Fruit fly (Drosophila melanogaster): ENCODE data around the gene sun.

DNA sequence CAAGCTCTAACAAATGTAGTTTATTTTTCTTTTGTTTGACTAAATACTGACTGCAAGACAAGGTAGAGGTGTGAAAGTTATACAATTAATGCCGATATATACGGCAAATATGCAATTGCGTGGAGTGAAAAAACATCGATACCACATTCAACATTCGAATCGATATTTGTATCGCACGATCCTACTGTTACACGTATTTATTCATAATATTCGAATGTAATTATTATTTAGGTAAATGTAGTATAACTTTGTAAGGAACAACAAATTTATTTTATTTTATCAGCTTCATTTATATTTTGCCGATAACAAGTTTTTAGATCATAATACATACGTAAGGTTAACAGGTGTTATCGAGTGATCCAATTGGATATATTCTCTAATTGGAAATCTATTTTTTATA lies 13.7 kb downstream of the sun start, which contains the start of gene Chc:
- TF ChIP-seq pan (optimal IDR thresholded peaks at IDR 0.05) (no peak), psq (GFP tag; optimal IDR thresholded peaks at IDR 0.05) (no peak), lola (GFP tag; optimal IDR thresholded peaks at IDR 0.05) (no peak), Dif (GFP tag; optimal IDR thresholded peaks at IDR 0.05; ENCODE audit: partially characterized antibody) (no peak), fru (GFP tag; optimal IDR thresholded peaks at IDR 0.05) (no peak), h (GFP tag; optimal IDR thresholded peaks at IDR 0.05) (peak; percentile 9), Abd-B (GFP tag; optimal IDR thresholded peaks at IDR 0.05) (no peak), OdsH (GFP tag; optimal IDR thresholded peaks at IDR 0.05) (no peak), N (GFP tag; optimal IDR thresholded peaks at IDR 0.05) (no peak), Dfd (GFP tag; optimal IDR thresholded peaks at IDR 0.05) (no peak)
